Worm (Caenorhabditis elegans) whole organism, L3 larva: ENCODE measurements around the gene B0393.9.

Source experiments
- aly-2 ChIP-seq: fragments of 150-350 bp; optimal IDR thresholded peaks from 2 replicates; lab custom pipeline; 2014; ENCODE audit warnings: missing biosample characterization, missing genetic modification characterization
- ceh-9 ChIP-seq: sonication (generic microtip); optimal IDR thresholded peaks from 2 replicates; lab custom pipeline; 2018; ENCODE audit warnings: missing biosample characterization, missing genetic modification characterization
- elt-1 ChIP-seq: fragments of 150-350 bp; optimal IDR thresholded peaks from 2 replicates; lab custom pipeline; 2014; ENCODE audit warnings: missing biosample characterization, missing genetic modification characterization
- eor-1 ChIP-seq, 2 experiments: fragments of 150-350 bp; optimal IDR thresholded peaks; 2 replicates each; lab custom pipeline; 2014 to 2018; ENCODE audit warnings: missing biosample characterization in 2 of 2, missing genetic modification characterization in 2 of 2
- hmg-11 ChIP-seq: sonication (generic microtip); optimal IDR thresholded peaks from 2 replicates; lab custom pipeline; 2016; ENCODE audit warnings: missing genetic modification characterization, missing compliant biosample characterization
- lin-39 ChIP-seq: fragments of 150-350 bp; optimal IDR thresholded peaks from 2 replicates; lab custom pipeline; 2018; ENCODE audit warnings: missing biosample characterization, missing genetic modification reagents, missing genetic modification characterization
- mdl-1 ChIP-seq: fragments of 150-350 bp; optimal IDR thresholded peaks from 2 replicates; lab custom pipeline; 2014; ENCODE audit warnings: missing biosample characterization, missing genetic modification characterization
- nfya-1 ChIP-seq: sonication (generic microtip); optimal IDR thresholded peaks from 2 replicates; lab custom pipeline; 2017; ENCODE audit warnings: missing genetic modification characterization, mild to moderate bottlenecking, missing compliant biosample characterization, antibody characterized with exemption, moderate library complexity; ENCODE audit not compliant: insufficient read depth
- nhr-11 ChIP-seq: fragments of 150-350 bp; optimal IDR thresholded peaks from 2 replicates; lab custom pipeline; 2014; ENCODE audit warnings: missing biosample characterization, missing genetic modification characterization
- nhr-12 ChIP-seq: fragments of 150-350 bp; optimal IDR thresholded peaks from 2 replicates; lab custom pipeline; 2014; ENCODE audit warnings: missing biosample characterization, missing genetic modification characterization
- nhr-28 ChIP-seq: fragments of 150-350 bp; optimal IDR thresholded peaks from 2 replicates; lab custom pipeline; 2014; ENCODE audit warnings: missing biosample characterization, missing genetic modification characterization
- nhr-67 ChIP-seq: fragments of 150-350 bp; optimal IDR thresholded peaks from 2 replicates; lab custom pipeline; 2014; ENCODE audit warnings: missing biosample characterization, missing genetic modification characterization
- sea-2 ChIP-seq: fragments of 150-350 bp; sonication (generic microtip); optimal IDR thresholded peaks from 4 replicates; lab custom pipeline; 2014; ENCODE audit warnings: missing biosample characterization, missing genetic modification reagents, missing genetic modification characterization
- zag-1 ChIP-seq: fragments of 150-350 bp; optimal IDR thresholded peaks from 2 replicates; lab custom pipeline; 2014; ENCODE audit warnings: missing biosample characterization, missing genetic modification characterization
- ztf-11 ChIP-seq: fragments of 150-350 bp; optimal IDR thresholded peaks from 2 replicates; lab custom pipeline; 2014; ENCODE audit warnings: missing biosample characterization, missing genetic modification characterization

The B0393.9 gene

ce11 chrIII:4735443-4735842 is 44.5 kb downstream of the B0393.9 start, which contains the start of gene F17C8.7:
Gene F17C8.7 (plus strand): TSS chrIII:4735743.
- TF ChIP-seq sea-2 (GFP tag; lab: Kevin White, UChicago) (no peak), nhr-12 (tag; lab: Kevin White, UChicago) (no peak), zag-1 (no peak), nhr-11 (tag; lab: Kevin White, UChicago) (no peak), ztf-11 (tag; lab: Kevin White, UChicago) (no peak)

ce11 chrIII:4734056-4734455 is 45.9 kb downstream of the B0393.9 start, which contains the start of gene F17C8.9:
Gene F17C8.9 (plus strand): TSS chrIII:4734356.
- TF ChIP-seq lin-39 (no peak), hmg-11 (no peak), elt-1 (no peak), eor-1 (tag; optimal IDR thresholded peaks at IDR 0.05; lab: Kevin White, UChicago) (no peak), ceh-9 (tag; lab: Kevin White, UChicago) (no peak), nhr-28 (tag; lab: Kevin White, UChicago) (no peak), nhr-67 (no peak)

- TF ChIP-seq aly-2 (no peak), sea-2 (GFP tag; lab: Kevin White, UChicago) (no peak), mdl-1 (peak; percentile 10), nfya-1 (peak; percentile 48)
Observed at ce11 chrIII:4731295-4731988, 48.5 kb downstream of the B0393.9 start, which contains the start of gene F17C8.3. Gene F17C8.3 (plus strand): TSS chrIII:4731938.
